Fruit fly (Drosophila melanogaster) whole organism, prepupa: ENCODE data around the gene Lipt2.

Experiments
- CG6163 ChIP-seq: fragments of 200-800 bp; sonication (Bioruptor generic); IDR thresholded peaks from 3 replicates; pipeline ENCODE4 v1.3.6; 2022; ENCODE audit warnings: missing biosample characterization, missing genetic modification characterization
- CG6276 ChIP-seq: fragments of 200-800 bp; sonication (Bioruptor generic); optimal IDR thresholded peaks from 2 replicates; lab custom pipeline; 2017; ENCODE audit warnings: missing biosample characterization, mild to moderate bottlenecking, missing genetic modification characterization
- CG6808 ChIP-seq: fragments of 200-800 bp; sonication (Bioruptor generic); optimal IDR thresholded peaks from 3 replicates; lab custom pipeline; 2017; ENCODE audit warnings: missing biosample characterization, missing genetic modification characterization, mild to moderate bottlenecking, moderate library complexity, missing genetic modification reagents
- CG8632 ChIP-seq: fragments of 200-800 bp; sonication (Bioruptor generic); optimal IDR thresholded peaks from 3 replicates; lab custom pipeline; 2016; ENCODE audit warnings: missing biosample characterization, missing genetic modification characterization
- Sox102F ChIP-seq: fragments of 200-800 bp; sonication (Bioruptor generic); optimal IDR thresholded peaks from 2 replicates; lab custom pipeline; 2016; ENCODE audit warnings: missing biosample characterization, mild to moderate bottlenecking, missing genetic modification characterization

dm6 chr3R:4478220-4479037 is 41.3 kb upstream of the Lipt2 start:
- TF ChIP-seq Sox102F (GFP tag; lab: Kevin White, UChicago) (peak; percentile 94), CG6163 (GFP tag; lab: Robert Waterston, UW) (peak; percentile 92), CG6276 (GFP tag; lab: Kevin White, UChicago) (peak; percentile 64), CG8632 (GFP tag; lab: Kevin White, UChicago) (peak; percentile 81), CG6808 (GFP tag; lab: Kevin White, UChicago) (peak; percentile 58)
